Fruit fly (Drosophila melanogaster) whole organism, embryonic: Measurements from ENCODE around the gene EMC6.

Experiments used
- Antp ChIP-seq: fragments of 200-800 bp; sonication (Bioruptor generic); optimal IDR thresholded peaks from 3 replicates; lab custom pipeline; 2016; ENCODE audit warnings: missing biosample characterization, missing genetic modification characterization
- B-H2 ChIP-seq: fragments of 200-800 bp; sonication (Bioruptor generic); optimal IDR thresholded peaks from 2 replicates; lab custom pipeline; 2018; ENCODE audit warnings: missing biosample characterization, mild to moderate bottlenecking, missing genetic modification characterization
- BEAF-32 ChIP-seq: fragments of 200-800 bp; sonication (Bioruptor generic); optimal IDR thresholded peaks from 3 replicates; lab custom pipeline; 2017; ENCODE audit warnings: missing biosample characterization, missing genetic modification characterization, mild to moderate bottlenecking, moderate library complexity, missing genetic modification reagents
- CG10274 ChIP-seq: fragments of 200-800 bp; sonication (Bioruptor generic); optimal IDR thresholded peaks from 3 replicates; lab custom pipeline; 2017; ENCODE audit warnings: missing biosample characterization, mild to moderate bottlenecking, missing genetic modification characterization
- CG12071 ChIP-seq: fragments of 200-800 bp; sonication (Bioruptor generic); optimal IDR thresholded peaks from 3 replicates; lab custom pipeline; 2018; ENCODE audit warnings: missing biosample characterization, mild to moderate bottlenecking, missing genetic modification characterization
- CG1603 ChIP-seq: fragments of 200-800 bp; sonication (Bioruptor generic); optimal IDR thresholded peaks from 2 replicates; lab custom pipeline; 2019; ENCODE audit warnings: missing biosample characterization, mild to moderate bottlenecking, missing genetic modification characterization, moderate library complexity
- CG18619 ChIP-seq: fragments of 200-800 bp; sonication (Bioruptor generic); optimal IDR thresholded peaks from 3 replicates; lab custom pipeline; 2017; ENCODE audit warnings: missing biosample characterization, mild to moderate bottlenecking, missing genetic modification characterization
- CG30020 ChIP-seq: fragments of 200-800 bp; optimal IDR thresholded peaks from 2 replicates; lab custom pipeline; 2019; ENCODE audit warnings: missing biosample characterization, mild to moderate bottlenecking, missing genetic modification characterization, moderate library complexity
- CG34422 ChIP-seq: fragments of 200-800 bp; sonication (Bioruptor generic); IDR thresholded peaks from 3 replicates; pipeline ENCODE4 v1.3.6; 2022; ENCODE audit warnings: missing biosample characterization, missing genetic modification characterization
- CG5180 ChIP-seq: fragments of 200-800 bp; sonication (Bioruptor generic); optimal IDR thresholded peaks from 3 replicates; lab custom pipeline; 2017; ENCODE audit warnings: missing biosample characterization, missing genetic modification characterization, mild to moderate bottlenecking, moderate library complexity, missing genetic modification reagents
- CG6175 ChIP-seq: fragments of 200-800 bp; sonication (Bioruptor generic); IDR thresholded peaks from 3 replicates; pipeline ENCODE4 v1.3.6; 2022; ENCODE audit warnings: missing biosample characterization, missing genetic modification characterization
- CG6791 ChIP-seq: fragments of 200-800 bp; sonication (Bioruptor generic); IDR thresholded peaks from 3 replicates; pipeline ENCODE4 v1.3.6; 2022; ENCODE audit warnings: missing biosample characterization, missing genetic modification characterization; ENCODE audit not compliant: partially characterized antibody
- CG7745 ChIP-seq: fragments of 200-800 bp; sonication (Bioruptor generic); optimal IDR thresholded peaks from 2 replicates; lab custom pipeline; 2018; ENCODE audit warnings: missing biosample characterization, mild to moderate bottlenecking, missing genetic modification characterization, moderate library complexity
- CG8281 ChIP-seq: fragments of 200-800 bp; sonication (Bioruptor generic); optimal IDR thresholded peaks from 2 replicates; lab custom pipeline; 2018; ENCODE audit warnings: missing biosample characterization, mild to moderate bottlenecking, missing genetic modification characterization, moderate library complexity
- CG9727 ChIP-seq: fragments of 200-800 bp; sonication (Bioruptor generic); optimal IDR thresholded peaks from 3 replicates; lab custom pipeline; 2017; ENCODE audit warnings: missing biosample characterization, mild to moderate bottlenecking, missing genetic modification characterization
- CG9876 ChIP-seq: fragments of 200-800 bp; sonication (Bioruptor generic); optimal IDR thresholded peaks from 2 replicates; lab custom pipeline; 2016; ENCODE audit warnings: missing biosample characterization, missing genetic modification characterization
- Chrac-16 ChIP-seq: fragments of 200-800 bp; sonication (Bioruptor generic); optimal IDR thresholded peaks from 3 replicates; lab custom pipeline; 2016; ENCODE audit warnings: missing biosample characterization, missing genetic modification characterization
- CoRest ChIP-seq: fragments of 200-800 bp; sonication (Bioruptor generic); optimal IDR thresholded peaks from 3 replicates; lab custom pipeline; 2018; ENCODE audit warnings: missing biosample characterization, mild to moderate bottlenecking, missing genetic modification characterization, moderate library complexity
- CrebB ChIP-seq: fragments of 200-800 bp; sonication (Bioruptor generic); optimal IDR thresholded peaks from 3 replicates; lab custom pipeline; 2018; ENCODE audit warnings: missing biosample characterization, mild to moderate bottlenecking, missing genetic modification characterization
- Dip3 ChIP-seq: fragments of 200-800 bp; sonication (Bioruptor generic); optimal IDR thresholded peaks from 3 replicates; lab custom pipeline; 2016; ENCODE audit warnings: missing biosample characterization, missing genetic modification characterization
- Dp ChIP-seq: fragments of 200-800 bp; sonication (Bioruptor generic); optimal IDR thresholded peaks from 2 replicates; lab custom pipeline; 2018; ENCODE audit warnings: missing biosample characterization, mild to moderate bottlenecking, missing genetic modification characterization, moderate library complexity
- Fer1 ChIP-seq: fragments of 200-800 bp; sonication (Bioruptor generic); optimal IDR thresholded peaks from 2 replicates; lab custom pipeline; 2017; ENCODE audit warnings: missing biosample characterization, mild to moderate bottlenecking, missing genetic modification characterization
- HmgZ ChIP-seq: fragments of 200-800 bp; sonication (Bioruptor generic); optimal IDR thresholded peaks from 2 replicates; lab custom pipeline; 2018; ENCODE audit warnings: missing biosample characterization, mild to moderate bottlenecking, missing genetic modification characterization
- Jarid2 ChIP-seq: fragments of 200-800 bp; sonication (Bioruptor generic); optimal IDR thresholded peaks from 3 replicates; lab custom pipeline; 2017; ENCODE audit warnings: mild to moderate bottlenecking, missing biosample characterization, missing genetic modification reagents, missing genetic modification characterization
- Lhr ChIP-seq: fragments of 200-800 bp; sonication (Bioruptor generic); optimal IDR thresholded peaks from 3 replicates; lab custom pipeline; 2017; ENCODE audit warnings: mild to moderate bottlenecking, missing biosample characterization, missing genetic modification reagents, missing genetic modification characterization
- Meics ChIP-seq: fragments of 200-800 bp; sonication (Bioruptor generic); optimal IDR thresholded peaks from 2 replicates; lab custom pipeline; 2017; ENCODE audit warnings: missing biosample characterization, mild to moderate bottlenecking, missing genetic modification characterization
- Mrtf ChIP-seq: fragments of 200-800 bp; sonication (Bioruptor generic); IDR thresholded peaks from 3 replicates; pipeline ENCODE4 v1.3.6; 2022; ENCODE audit warnings: missing biosample characterization, missing genetic modification characterization
- NfI ChIP-seq: fragments of 200-800 bp; sonication (Bioruptor generic); optimal IDR thresholded peaks from 3 replicates; lab custom pipeline; 2018; ENCODE audit warnings: missing biosample characterization, mild to moderate bottlenecking, missing genetic modification characterization, moderate library complexity
- Pdp1 ChIP-seq, 2 experiments: fragments of 200-800 bp; sonication (Bioruptor generic); optimal IDR thresholded peaks; 3 replicates each; lab custom pipeline; 2016; ENCODE audit warnings: missing biosample characterization in 2 of 2, missing genetic modification characterization in 2 of 2, mild to moderate bottlenecking in 1 of 2, moderate library complexity in 1 of 2
- Six4 ChIP-seq: fragments of 200-800 bp; sonication (Bioruptor generic); optimal IDR thresholded peaks from 2 replicates; lab custom pipeline; 2016; ENCODE audit warnings: missing biosample characterization, missing genetic modification characterization
- Vsx1 ChIP-seq: fragments of 200-800 bp; sonication (Bioruptor generic); optimal IDR thresholded peaks from 2 replicates; lab custom pipeline; 2017; ENCODE audit warnings: missing biosample characterization, mild to moderate bottlenecking, missing genetic modification characterization, missing genetic modification reagents
- abd-A ChIP-seq: fragments of 200-800 bp; sonication (Bioruptor generic); optimal IDR thresholded peaks from 3 replicates; lab custom pipeline; 2019; ENCODE audit warnings: missing biosample characterization, mild to moderate bottlenecking, missing genetic modification characterization, moderate library complexity
- ara ChIP-seq: fragments of 200-800 bp; sonication (Bioruptor generic); IDR thresholded peaks from 2 replicates; pipeline ENCODE4 v1.3.6; 2022; ENCODE audit warnings: missing biosample characterization, missing genetic modification characterization
- bsh ChIP-seq, 2 experiments: fragments of 200-800 bp; sonication (Bioruptor generic); optimal IDR thresholded peaks; 2 replicates each; lab custom pipeline; 2017 to 2018; ENCODE audit warnings: mild to moderate bottlenecking in 2 of 2, missing biosample characterization in 2 of 2, missing genetic modification characterization in 2 of 2, moderate library complexity in 1 of 2
- cwo ChIP-seq: fragments of 200-800 bp; sonication (Bioruptor generic); optimal IDR thresholded peaks from 3 replicates; lab custom pipeline; 2017; ENCODE audit warnings: missing biosample characterization, missing genetic modification characterization, mild to moderate bottlenecking, moderate library complexity, missing genetic modification reagents
- da ChIP-seq: fragments of 200-800 bp; sonication (Bioruptor generic); optimal IDR thresholded peaks from 2 replicates; lab custom pipeline; 2016; ENCODE audit warnings: missing biosample characterization, missing genetic modification characterization
- dmrt11E ChIP-seq: fragments of 200-800 bp; sonication (Bioruptor generic); optimal IDR thresholded peaks from 3 replicates; lab custom pipeline; 2018; ENCODE audit warnings: missing biosample characterization, mild to moderate bottlenecking, missing genetic modification characterization, moderate library complexity
- eve ChIP-seq, 2 experiments: fragments of >200 bp; optimal IDR thresholded peaks; 2 replicates each; lab custom pipeline; 2017; ENCODE audit warnings: missing biosample characterization in 2 of 2, missing genetic modification characterization in 2 of 2
- fru ChIP-seq: fragments of >200 bp; optimal IDR thresholded peaks from 2 replicates; lab custom pipeline; 2017
- ftz-f1 ChIP-seq: fragments of 200-800 bp; sonication (Bioruptor generic); optimal IDR thresholded peaks from 2 replicates; lab custom pipeline; 2016; ENCODE audit warnings: missing biosample characterization, missing genetic modification characterization
- lab ChIP-seq: fragments of 200-800 bp; sonication (Bioruptor generic); optimal IDR thresholded peaks from 3 replicates; lab custom pipeline; 2017; ENCODE audit warnings: missing biosample characterization, missing genetic modification characterization, mild to moderate bottlenecking, moderate library complexity, missing genetic modification reagents
- otp ChIP-seq: fragments of 200-800 bp; sonication (Bioruptor generic); IDR thresholded peaks from 3 replicates; pipeline ENCODE4, ENCODE4 v1.3.6; 2022; ENCODE audit warnings: missing biosample characterization, missing genetic modification characterization
- sens-2 ChIP-seq: fragments of 200-800 bp; sonication (Bioruptor generic); IDR thresholded peaks from 2 replicates; pipeline ENCODE4 v1.3.6; 2022; ENCODE audit warnings: missing biosample characterization, missing genetic modification characterization
- seq ChIP-seq: fragments of 200-800 bp; sonication (Bioruptor generic); IDR thresholded peaks from 2 replicates; pipeline ENCODE4 v1.3.6; 2022; ENCODE audit warnings: missing biosample characterization, missing genetic modification characterization
- sob ChIP-seq: fragments of 200-800 bp; sonication (Bioruptor generic); IDR thresholded peaks from 2 replicates; pipeline ENCODE4 v1.3.6; 2022; ENCODE audit warnings: missing biosample characterization, missing genetic modification characterization
- sqz ChIP-seq: fragments of 200-800 bp; sonication (Bioruptor generic); optimal IDR thresholded peaks from 3 replicates; lab custom pipeline; 2018; ENCODE audit warnings: missing biosample characterization, mild to moderate bottlenecking, missing genetic modification characterization
- twi ChIP-seq: fragments of 200-800 bp; optimal IDR thresholded peaks from 2 replicates; lab custom pipeline; 2019; ENCODE audit warnings: missing biosample characterization, mild to moderate bottlenecking, missing genetic modification characterization, moderate library complexity
- unpg ChIP-seq: fragments of 200-800 bp; sonication (Bioruptor generic); optimal IDR thresholded peaks from 3 replicates; lab custom pipeline; 2018; ENCODE audit warnings: missing biosample characterization, mild to moderate bottlenecking, missing genetic modification characterization, moderate library complexity

EMC6 gene

dm6 chr3R:25049742-25050517 lies 25.1 kb upstream of the EMC6 start (continued):
- TF ChIP-seq sqz (GFP tag; lab: Kevin White, UChicago) (peak; percentile 34), CG10274 (GFP tag; lab: Kevin White, UChicago) (no peak), Antp (GFP tag; lab: Kevin White, UChicago) (no peak), HmgZ (tag; lab: Kevin White, UChicago) (peak; percentile 75), CG6791 (GFP tag; lab: Robert Waterston, UW) (no peak), ftz-f1 (GFP tag; lab: Kevin White, UChicago) (peak; percentile 46), CG6175 (GFP tag; lab: Robert Waterston, UW) (no peak), CG9876 (GFP tag; lab: Kevin White, UChicago) (no peak), BEAF-32 (GFP tag; lab: Kevin White, UChicago) (peak; percentile 46), CoRest (tag; lab: Kevin White, UChicago) (peak; percentile 14), abd-A (peak; percentile 80), Pdp1 (GFP tag; optimal IDR thresholded peaks at IDR 0.05; lab: Kevin White, UChicago) (peak in 1 of 2 experiments; percentile 54), eve (GFP tag; optimal IDR thresholded peaks at IDR 0.05; lab: Kevin White, UChicago) (peak in 1 of 2 experiments; percentile 28), Chrac-16 (GFP tag; lab: Kevin White, UChicago) (no peak), CG8281 (tag; lab: Kevin White, UChicago) (no peak), cwo (GFP tag; lab: Kevin White, UChicago) (peak; percentile 49), Dp (GFP tag; lab: Kevin White, UChicago) (peak; percentile 31), CrebB (peak; percentile 39), CG7745 (tag; lab: Kevin White, UChicago) (peak; percentile 38), otp (GFP tag; lab: Robert Waterston, UW) (no peak), Jarid2 (GFP tag; lab: Kevin White, UChicago) (peak; percentile 85), Fer1 (GFP tag; lab: Kevin White, UChicago) (peak; percentile 70), CG5180 (peak; percentile 86), Lhr (GFP tag; lab: Kevin White, UChicago) (no peak), da (GFP tag; lab: Kevin White, UChicago) (no peak), Meics (GFP tag; lab: Kevin White, UChicago) (peak; percentile 42), ara (GFP tag; lab: Robert Waterston, UW) (no peak), CG30020 (tag; lab: Kevin White, UChicago) (peak; percentile 33), CG34422 (GFP tag; lab: Robert Waterston, UW) (no peak), B-H2 (peak; percentile 70), Dip3 (GFP tag; lab: Kevin White, UChicago) (peak; percentile 5), fru (no peak), CG1603 (tag; lab: Kevin White, UChicago) (peak; percentile 8), dmrt11E (tag; lab: Kevin White, UChicago) (no peak), CG9727 (no peak), Six4 (GFP tag; lab: Kevin White, UChicago) (no peak), CG18619 (GFP tag; lab: Kevin White, UChicago) (no peak), sob (GFP tag; lab: Robert Waterston, UW) (no peak), NfI (GFP tag; lab: Kevin White, UChicago) (peak; percentile 7), twi (tag; lab: Kevin White, UChicago) (no peak), sens-2 (GFP tag; lab: Robert Waterston, UW) (no peak), unpg (no peak), seq (no peak), lab (GFP tag; lab: Kevin White, UChicago) (peak; percentile 72), CG12071 (GFP tag; lab: Kevin White, UChicago) (peak; percentile 61), bsh (GFP tag; optimal IDR thresholded peaks at IDR 0.05; lab: Kevin White, UChicago) (peak in 1 of 2 experiments; percentile 37), Mrtf (GFP tag; lab: Robert Waterston, UW) (no peak), Vsx1 (GFP tag; lab: Kevin White, UChicago) (no peak)
